Worm (Caenorhabditis elegans) whole organism, L4/young adult: ENCODE data around the gene cyl-1.

Experiments
- W03F9.2 ChIP-seq: fragments of 150-350 bp; optimal IDR thresholded peaks from 2 replicates; lab custom pipeline; 2014; ENCODE audit warnings: missing biosample characterization, missing genetic modification characterization
- dao-5 ChIP-seq: sonication (generic microtip); optimal IDR thresholded peaks from 2 replicates; lab custom pipeline; 2016; ENCODE audit warnings: missing genotype, missing genetic modification characterization, moderate library complexity, missing compliant biosample characterization
- him-1 ChIP-seq: sonication (generic microtip); optimal IDR thresholded peaks from 2 replicates; lab custom pipeline; 2016; ENCODE audit warnings: missing genotype, missing genetic modification reagents, missing genetic modification characterization, missing compliant biosample characterization

DNA sequence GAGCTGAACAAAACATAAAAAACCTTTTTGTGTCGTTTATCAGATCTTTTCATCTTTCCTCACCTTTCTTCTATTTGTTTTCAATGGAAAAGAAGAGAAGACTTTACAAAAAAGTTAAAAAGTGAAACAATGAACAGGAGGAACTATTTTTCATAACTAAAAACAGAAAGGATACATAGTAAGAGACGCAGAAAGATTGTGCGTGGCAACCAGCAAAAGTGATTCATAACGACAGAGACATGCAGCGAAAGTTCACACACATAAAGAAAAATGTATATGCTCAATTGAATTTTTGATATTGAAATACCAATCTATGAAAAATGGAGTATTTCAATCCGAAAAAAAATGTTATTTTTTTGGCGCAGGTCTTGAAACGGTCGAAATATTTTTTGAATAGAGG is 3.7 kb downstream of the cyl-1 start:
- TF ChIP-seq W03F9.2 (tag; lab: Kevin White, UChicago) (no peak), him-1 (tag; lab: Kevin White, UChicago) (no peak), dao-5 (tag; lab: Kevin White, UChicago) (no peak)
